Fruit fly (Drosophila melanogaster) whole organism, embryonic: ENCODE measurements around the gene CG7386.

Experiments used
- B-H2 ChIP-seq: fragments of 200-800 bp; sonication (Bioruptor generic); optimal IDR thresholded peaks from 2 replicates; lab custom pipeline; 2018; ENCODE audit warnings: missing biosample characterization, mild to moderate bottlenecking, missing genetic modification characterization
- Bgb ChIP-seq: fragments of 200-800 bp; sonication (Bioruptor generic); IDR thresholded peaks from 2 replicates; pipeline ENCODE4 v1.3.6; 2022; ENCODE audit warnings: missing biosample characterization, missing genetic modification characterization; ENCODE audit not compliant: partially characterized antibody
- CG10979 ChIP-seq: fragments of 200-800 bp; sonication (Bioruptor generic); optimal IDR thresholded peaks from 2 replicates; lab custom pipeline; 2018; ENCODE audit warnings: missing biosample characterization, mild to moderate bottlenecking, missing genetic modification characterization, moderate library complexity
- CG12155 ChIP-seq: fragments of 200-800 bp; sonication (Bioruptor generic); optimal IDR thresholded peaks from 3 replicates; lab custom pipeline; 2016; ENCODE audit warnings: missing biosample characterization, missing genetic modification characterization
- CG12219 ChIP-seq: fragments of 200-800 bp; sonication (Bioruptor generic); optimal IDR thresholded peaks from 3 replicates; lab custom pipeline; 2018; ENCODE audit warnings: missing biosample characterization, mild to moderate bottlenecking, missing genetic modification characterization
- CG12299 ChIP-seq: fragments of 200-800 bp; sonication (Bioruptor generic); optimal IDR thresholded peaks from 2 replicates; lab custom pipeline; 2018; ENCODE audit warnings: missing biosample characterization, mild to moderate bottlenecking, missing genetic modification characterization
- CG12769 ChIP-seq: fragments of 200-800 bp; sonication (Bioruptor generic); optimal IDR thresholded peaks from 2 replicates; lab custom pipeline; 2019; ENCODE audit warnings: missing biosample characterization, mild to moderate bottlenecking, missing genetic modification characterization, moderate library complexity
- CG17568 ChIP-seq: fragments of 200-800 bp; sonication (Bioruptor generic); optimal IDR thresholded peaks from 2 replicates; lab custom pipeline; 2018; ENCODE audit warnings: missing biosample characterization, mild to moderate bottlenecking, missing genetic modification characterization, moderate library complexity
- CG2889 ChIP-seq: fragments of 200-800 bp; sonication (Bioruptor generic); IDR thresholded peaks from 3 replicates; pipeline ENCODE4 v1.3.6; 2022; ENCODE audit warnings: missing biosample characterization, missing genetic modification characterization
- CG33213 ChIP-seq: fragments of 200-800 bp; sonication (Bioruptor generic); optimal IDR thresholded peaks from 3 replicates; lab custom pipeline; 2016; ENCODE audit warnings: missing biosample characterization, missing genetic modification characterization
- CG34422 ChIP-seq: fragments of 200-800 bp; sonication (Bioruptor generic); IDR thresholded peaks from 3 replicates; pipeline ENCODE4 v1.3.6; 2022; ENCODE audit warnings: missing biosample characterization, missing genetic modification characterization
- CG4820 ChIP-seq: fragments of 200-800 bp; sonication (Bioruptor generic); optimal IDR thresholded peaks from 3 replicates; lab custom pipeline; 2016; ENCODE audit warnings: missing biosample characterization, missing genetic modification characterization
- CG6654 ChIP-seq: fragments of 200-800 bp; sonication (Bioruptor generic); optimal IDR thresholded peaks from 2 replicates; lab custom pipeline; 2017; ENCODE audit warnings: missing biosample characterization, mild to moderate bottlenecking, missing genetic modification characterization
- CG8281 ChIP-seq: fragments of 200-800 bp; sonication (Bioruptor generic); optimal IDR thresholded peaks from 2 replicates; lab custom pipeline; 2018; ENCODE audit warnings: missing biosample characterization, mild to moderate bottlenecking, missing genetic modification characterization, moderate library complexity
- CrebB ChIP-seq: fragments of 200-800 bp; sonication (Bioruptor generic); optimal IDR thresholded peaks from 3 replicates; lab custom pipeline; 2018; ENCODE audit warnings: missing biosample characterization, mild to moderate bottlenecking, missing genetic modification characterization
- Deaf1 ChIP-seq: fragments of 200-800 bp; optimal IDR thresholded peaks from 3 replicates; lab custom pipeline; 2019; ENCODE audit warnings: missing biosample characterization, mild to moderate bottlenecking, missing genetic modification characterization, moderate library complexity
- Dll ChIP-seq: fragments of 200-800 bp; sonication (Bioruptor generic); IDR thresholded peaks from 4 replicates; pipeline ENCODE4 v1.3.6; 2022; ENCODE audit warnings: missing biosample characterization, missing genetic modification characterization; ENCODE audit not compliant: partially characterized antibody
- Drgx ChIP-seq: fragments of 200-800 bp; sonication (Bioruptor generic); IDR thresholded peaks from 2 replicates; pipeline ENCODE4 v1.3.6; 2022; ENCODE audit warnings: missing biosample characterization, missing genetic modification characterization
- Eip74EF ChIP-seq, 2 experiments: fragments of 200-800 bp in 1 of 2; fragments of >200 bp in 1 of 2; sonication (Bioruptor generic) in 1 of 2; optimal IDR thresholded peaks; 2 replicates each; lab custom pipeline; 2017 to 2019; ENCODE audit warnings: missing biosample characterization in 2 of 2, missing genetic modification characterization in 2 of 2, mild to moderate bottlenecking in 1 of 2, moderate library complexity in 1 of 2
- Fer3 ChIP-seq: fragments of 200-800 bp; sonication (Bioruptor generic); optimal IDR thresholded peaks from 2 replicates; lab custom pipeline; 2018; ENCODE audit warnings: missing biosample characterization, mild to moderate bottlenecking, missing genetic modification characterization, moderate library complexity
- MTF-1 ChIP-seq: fragments of 200-800 bp; sonication (Bioruptor generic); optimal IDR thresholded peaks from 2 replicates; lab custom pipeline; 2018; ENCODE audit warnings: missing biosample characterization, mild to moderate bottlenecking, missing genetic modification characterization, borderline replicate concordance
- NC2α ChIP-seq: fragments of 200-800 bp; sonication (Bioruptor generic); optimal IDR thresholded peaks from 2 replicates; lab custom pipeline; 2016; ENCODE audit warnings: missing biosample characterization, missing genetic modification characterization
- NFAT ChIP-seq: fragments of 200-800 bp; sonication (Bioruptor generic); IDR thresholded peaks from 2 replicates; pipeline ENCODE4 v1.3.6; 2022; ENCODE audit warnings: missing biosample characterization, missing genetic modification characterization
- ac ChIP-seq: fragments of 200-800 bp; sonication (Bioruptor generic); optimal IDR thresholded peaks from 3 replicates; lab custom pipeline; 2017; ENCODE audit warnings: missing biosample characterization, mild to moderate bottlenecking, missing genetic modification characterization
- bab2 ChIP-seq: fragments of 200-800 bp; sonication (Bioruptor generic); optimal IDR thresholded peaks from 2 replicates; lab custom pipeline; 2016; ENCODE audit warnings: missing biosample characterization, missing genetic modification characterization
- bsh ChIP-seq, 2 experiments: fragments of 200-800 bp; sonication (Bioruptor generic); optimal IDR thresholded peaks; 2 replicates each; lab custom pipeline; 2017 to 2018; ENCODE audit warnings: mild to moderate bottlenecking in 2 of 2, missing biosample characterization in 2 of 2, missing genetic modification characterization in 2 of 2, moderate library complexity in 1 of 2
- cg ChIP-seq: fragments of 200-800 bp; sonication (Bioruptor generic); optimal IDR thresholded peaks from 3 replicates; lab custom pipeline; 2019; ENCODE audit warnings: missing biosample characterization, mild to moderate bottlenecking, missing genetic modification characterization, moderate library complexity
- chif ChIP-seq, 2 experiments: fragments of 200-800 bp; sonication (Bioruptor generic); optimal IDR thresholded peaks; 3 replicates each; lab custom pipeline; 2016; ENCODE audit warnings: missing biosample characterization in 2 of 2, missing genetic modification characterization in 2 of 2
- chinmo ChIP-seq: fragments of 200-800 bp; sonication (Bioruptor generic); IDR thresholded peaks from 4 replicates; pipeline ENCODE4 v1.3.6; 2022; ENCODE audit warnings: missing biosample characterization, missing genetic modification characterization; ENCODE audit not compliant: partially characterized antibody
- corto ChIP-seq: fragments of 200-800 bp; sonication (Bioruptor generic); optimal IDR thresholded peaks from 2 replicates; lab custom pipeline; 2016; ENCODE audit warnings: missing biosample characterization, mild to moderate bottlenecking, missing genetic modification characterization, moderate library complexity
- disco-r ChIP-seq: fragments of 200-800 bp; sonication (Bioruptor generic); optimal IDR thresholded peaks from 2 replicates; lab custom pipeline; 2016; ENCODE audit warnings: missing biosample characterization, missing genetic modification characterization
- fd102C ChIP-seq: fragments of 200-800 bp; sonication (Bioruptor generic); optimal IDR thresholded peaks from 2 replicates; lab custom pipeline; 2018; ENCODE audit warnings: missing biosample characterization, mild to moderate bottlenecking, missing genetic modification characterization, moderate library complexity
- h ChIP-seq: fragments of >200 bp; optimal IDR thresholded peaks from 2 replicates; lab custom pipeline; 2017
- hb ChIP-seq: fragments of 200-800 bp; sonication (Bioruptor generic); IDR thresholded peaks from 3 replicates; pipeline ENCODE4 v1.3.6; 2022; ENCODE audit warnings: missing biosample characterization, missing genetic modification characterization; ENCODE audit not compliant: partially characterized antibody
- insv ChIP-seq, 2 experiments: fragments of 200-800 bp; sonication (Bioruptor generic); optimal IDR thresholded peaks; 3 replicates each; lab custom pipeline; 2016 to 2018; ENCODE audit warnings: missing biosample characterization in 2 of 2, missing genetic modification characterization in 2 of 2
- lab ChIP-seq: fragments of 200-800 bp; sonication (Bioruptor generic); optimal IDR thresholded peaks from 3 replicates; lab custom pipeline; 2017; ENCODE audit warnings: missing biosample characterization, missing genetic modification characterization, mild to moderate bottlenecking, moderate library complexity, missing genetic modification reagents
- lbe ChIP-seq: fragments of 200-800 bp; sonication (Bioruptor generic); optimal IDR thresholded peaks from 2 replicates; lab custom pipeline; 2016; ENCODE audit warnings: missing biosample characterization, mild to moderate bottlenecking, missing genetic modification characterization
- luna ChIP-seq: fragments of 200-800 bp; sonication (Bioruptor generic); optimal IDR thresholded peaks from 2 replicates; lab custom pipeline; 2016; ENCODE audit warnings: missing biosample characterization, missing genetic modification characterization
- onecut ChIP-seq: fragments of 200-800 bp; sonication (Bioruptor generic); IDR thresholded peaks from 2 replicates; pipeline ENCODE4 v1.3.6; 2022; ENCODE audit warnings: missing biosample characterization, missing genetic modification characterization
- pfk ChIP-seq: fragments of 200-800 bp; sonication (Bioruptor generic); optimal IDR thresholded peaks from 2 replicates; lab custom pipeline; 2018; ENCODE audit warnings: missing biosample characterization, mild to moderate bottlenecking, missing genetic modification characterization, moderate library complexity
- sd ChIP-seq: fragments of 200-800 bp; sonication (Bioruptor generic); optimal IDR thresholded peaks from 3 replicates; lab custom pipeline; 2018; ENCODE audit warnings: missing biosample characterization, mild to moderate bottlenecking, missing genetic modification characterization, moderate library complexity
- sens ChIP-seq: fragments of 200-800 bp; sonication (Bioruptor generic); peaks from one replicate; lab custom pipeline; 2016; ENCODE audit warnings: missing biosample characterization, missing genetic modification characterization
- sna ChIP-seq: fragments of 200-800 bp; sonication (Bioruptor generic); IDR thresholded peaks from 2 replicates; pipeline ENCODE4 v1.3.6; 2022; ENCODE audit warnings: missing biosample characterization, missing genetic modification characterization; ENCODE audit not compliant: partially characterized antibody
- so ChIP-seq: fragments of 200-800 bp; sonication (Bioruptor generic); IDR thresholded peaks from 3 replicates; pipeline ENCODE4 v1.3.6; 2022; ENCODE audit warnings: missing biosample characterization, missing genetic modification characterization
- stwl ChIP-seq: fragments of 200-800 bp; sonication (Bioruptor generic); optimal IDR thresholded peaks from 3 replicates; lab custom pipeline; 2018; ENCODE audit warnings: missing biosample characterization, mild to moderate bottlenecking, missing genetic modification characterization, moderate library complexity
- unc-4 ChIP-seq: fragments of 200-800 bp; sonication (Bioruptor generic); IDR thresholded peaks from 2 replicates; pipeline ENCODE4 v1.3.6; 2022; ENCODE audit warnings: missing biosample characterization, missing genetic modification characterization; ENCODE audit not compliant: partially characterized antibody
- unpg ChIP-seq: fragments of 200-800 bp; sonication (Bioruptor generic); optimal IDR thresholded peaks from 3 replicates; lab custom pipeline; 2018; ENCODE audit warnings: missing biosample characterization, mild to moderate bottlenecking, missing genetic modification characterization, moderate library complexity
- zen2 ChIP-seq: fragments of 200-800 bp; sonication (Bioruptor generic); IDR thresholded peaks from 3 replicates; pipeline ENCODE4 v1.3.6; 2022; ENCODE audit warnings: missing biosample characterization, missing genetic modification characterization; ENCODE audit not compliant: partially characterized antibody

Gene CG7386

dm6 chr3L:6218517-6219155 is 29.1 kb downstream of the CG7386 start (continued):
- TF ChIP-seq CG12769 (peak; percentile 21), CG33213 (GFP tag; lab: Kevin White, UChicago) (no peak), hb (GFP tag; lab: Robert Waterston, UW) (no peak), h (lab: Kevin White, UChicago) (no peak), CG10979 (peak; percentile 10), Dll (peak; percentile 57; the same call in 2 of the 4 replicates), CG12299 (no peak), MTF-1 (GFP tag; lab: Kevin White, UChicago) (peak; percentile 31), CG12155 (GFP tag; lab: Kevin White, UChicago) (peak; percentile 89), zen2 (GFP tag; lab: Robert Waterston, UW) (peak; percentile 55; the same call in 1 of the 3 replicates), ac (GFP tag; lab: Kevin White, UChicago) (peak; percentile 32), CG6654 (GFP tag; lab: Kevin White, UChicago) (peak; percentile 75), chinmo (GFP tag; lab: Robert Waterston, UW) (peak; percentile 93), B-H2 (GFP tag; lab: Kevin White, UChicago) (peak; percentile 15), chif (GFP tag; optimal IDR thresholded peaks at IDR 0.05; lab: Kevin White, UChicago) (no peak), cg (GFP tag; lab: Kevin White, UChicago) (peak; percentile 7), lbe (GFP tag; lab: Kevin White, UChicago) (peak; percentile 44), Drgx (GFP tag; lab: Robert Waterston, UW) (peak; percentile 55), Fer3 (no peak), bsh (GFP tag; optimal IDR thresholded peaks at IDR 0.05; lab: Kevin White, UChicago) (peak in 1 of 2 experiments; percentile 56), pfk (peak; percentile 94), corto (GFP tag; lab: Kevin White, UChicago) (peak; percentile 1), insv (GFP tag; optimal IDR thresholded peaks at IDR 0.05; lab: Kevin White, UChicago) (peak in 1 of 2 experiments; percentile 4), CG12219 (GFP tag; lab: Kevin White, UChicago) (peak; percentile 30), CrebB (peak; percentile 51), lab (peak; percentile 13), bab2 (GFP tag; lab: Kevin White, UChicago) (no peak), sd (tag; lab: Kevin White, UChicago) (peak; percentile 63), onecut (GFP tag; lab: Robert Waterston, UW) (peak; percentile 24; the same call in 1 of the 2 replicates), NFAT (GFP tag; lab: Robert Waterston, UW) (no peak), NC2α (GFP tag; lab: Kevin White, UChicago) (no peak), Deaf1 (peak; percentile 96), CG17568 (GFP tag; lab: Kevin White, UChicago) (peak; percentile 58), CG8281 (tag; lab: Kevin White, UChicago) (no peak), stwl (tag; lab: Kevin White, UChicago) (peak; percentile 3), sens (peak; percentile 87), fd102C (GFP tag; lab: Kevin White, UChicago) (no peak), CG2889 (no peak), CG4820 (GFP tag; lab: Kevin White, UChicago) (no peak), Eip74EF (GFP tag; optimal IDR thresholded peaks at IDR 0.05; lab: Kevin White, UChicago) (peak in 1 of 2 experiments; percentile 63), luna (GFP tag; lab: Kevin White, UChicago) (no peak), CG34422 (GFP tag; lab: Robert Waterston, UW) (peak; percentile 95; the same call in 2 of the 3 replicates), unc-4 (peak; percentile 33), Bgb (GFP tag; lab: Robert Waterston, UW) (0 out of 2 replicates have a peak, but pooled peaks have one; percentile 12), unpg (peak; percentile 37), so (GFP tag; lab: Robert Waterston, UW) (peak; percentile 47; the same call in 1 of the 3 replicates), sna (peak; percentile 23; the same call in 1 of the 2 replicates), disco-r (no peak)
